Worm (Caenorhabditis elegans): ENCODE results near the gene mrps-18A.

mrps-18A gene

ce11 chrIII:8370846-8371257 lies 39.1 kb upstream of the mrps-18A start (continued):
- peak; percentile 7 to 27 for TF ChIP-seq lsy-2 (tag; optimal IDR thresholded peaks at IDR 0.05)
- TF ChIP-seq nhr-28 (tag; optimal IDR thresholded peaks at IDR 0.05), result no peak
- TF ChIP-seq mep-1 (tag; optimal IDR thresholded peaks at IDR 0.05), result peak; percentile 16
- TF ChIP-seq snpc-4 (tag; optimal IDR thresholded peaks at IDR 0.05), result no peak
- peak in 4 of 6 experiments; percentile 53 to 91 (median 72) for TF ChIP-seq elt-3 (tag; optimal IDR thresholded peaks at IDR 0.05)
- no peak for TF ChIP-seq fkh-8 (tag; optimal IDR thresholded peaks at IDR 0.05)
- peak; percentile 53 for TF ChIP-seq nhr-20 (tag; optimal IDR thresholded peaks at IDR 0.05)

DNA sequence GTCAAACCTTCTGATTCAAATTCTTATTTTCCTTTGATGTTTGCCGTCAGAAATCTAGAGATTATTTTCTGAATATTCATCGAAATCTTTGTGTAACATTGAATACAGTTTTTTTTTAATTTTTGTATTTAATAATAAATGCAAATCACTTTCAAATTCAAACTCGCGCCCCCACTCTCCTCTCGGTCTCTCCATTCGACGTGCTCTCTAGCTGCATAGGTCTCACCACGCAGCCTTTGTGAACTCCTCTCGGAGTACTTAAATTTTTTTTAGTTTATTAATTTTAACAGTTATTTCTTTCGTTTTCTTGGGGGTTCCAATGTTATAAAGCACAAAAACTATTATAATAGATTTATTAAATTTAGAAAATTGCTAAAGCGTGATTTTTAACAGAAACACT lies 38.5 kb upstream of the mrps-18A start:
- peak in 1 of 2 experiments; percentile 4 for TF ChIP-seq lin-35 (GFP tag; optimal IDR thresholded peaks at IDR 0.05)
- peak in 1 of 3 experiments; percentile 36 for TF ChIP-seq dpl-1 (GFP tag; optimal IDR thresholded peaks at IDR 0.05)
- TF ChIP-seq jun-1 (tag; optimal IDR thresholded peaks at IDR 0.05), result no peak
- TF ChIP-seq efl-1 (optimal IDR thresholded peaks at IDR 0.05), result peak; percentile 35 to 55
- peak; percentile 51 to 60 for TF ChIP-seq efl-1 (GFP tag; optimal IDR thresholded peaks at IDR 0.05 in 1 of 2)

ce11 chrIII:8369172-8369571 lies 37.5 kb upstream of the mrps-18A start:
- TF ChIP-seq efl-1 (optimal IDR thresholded peaks at IDR 0.05) (no peak), efl-1 (GFP tag; optimal IDR thresholded peaks at IDR 0.05 in 1 of 2) (peak in 1 of 2 experiments; percentile 17), lin-13 (GFP tag; optimal IDR thresholded peaks at IDR 0.05) (no peak), nhr-20 (tag; optimal IDR thresholded peaks at IDR 0.05) (no peak), aly-2 (tag; optimal IDR thresholded peaks at IDR 0.05) (no peak)

ce11 chrIII:8368619-8369018 lies 36.9 kb upstream of the mrps-18A start, which contains the start of gene R05D3.9:
Gene R05D3.9, minus strand, starts transcription at chrIII:8368719.
- TF ChIP-seq hlh-17 (GFP tag; optimal IDR thresholded peaks at IDR 0.05; ENCODE audit: borderline replicate concordance), result no peak
- peak; percentile 49 for TF ChIP-seq mep-1 (tag; optimal IDR thresholded peaks at IDR 0.05)
- TF ChIP-seq ceh-82 (tag; optimal IDR thresholded peaks at IDR 0.05), result no peak
- peak; percentile 35 for TF ChIP-seq blmp-1 (tag; optimal IDR thresholded peaks at IDR 0.05)
- peak; percentile 46 for TF ChIP-seq nhr-85 (tag)
- TF ChIP-seq nhr-237 (tag; optimal IDR thresholded peaks at IDR 0.05), result no peak
- no peak for TF ChIP-seq efl-1 (optimal IDR thresholded peaks at IDR 0.05)
- peak in 1 of 2 experiments; percentile 6 for TF ChIP-seq efl-1 (GFP tag; optimal IDR thresholded peaks at IDR 0.05 in 1 of 2)
- TF ChIP-seq nhr-11 (tag; optimal IDR thresholded peaks at IDR 0.05), result no peak

DNA sequence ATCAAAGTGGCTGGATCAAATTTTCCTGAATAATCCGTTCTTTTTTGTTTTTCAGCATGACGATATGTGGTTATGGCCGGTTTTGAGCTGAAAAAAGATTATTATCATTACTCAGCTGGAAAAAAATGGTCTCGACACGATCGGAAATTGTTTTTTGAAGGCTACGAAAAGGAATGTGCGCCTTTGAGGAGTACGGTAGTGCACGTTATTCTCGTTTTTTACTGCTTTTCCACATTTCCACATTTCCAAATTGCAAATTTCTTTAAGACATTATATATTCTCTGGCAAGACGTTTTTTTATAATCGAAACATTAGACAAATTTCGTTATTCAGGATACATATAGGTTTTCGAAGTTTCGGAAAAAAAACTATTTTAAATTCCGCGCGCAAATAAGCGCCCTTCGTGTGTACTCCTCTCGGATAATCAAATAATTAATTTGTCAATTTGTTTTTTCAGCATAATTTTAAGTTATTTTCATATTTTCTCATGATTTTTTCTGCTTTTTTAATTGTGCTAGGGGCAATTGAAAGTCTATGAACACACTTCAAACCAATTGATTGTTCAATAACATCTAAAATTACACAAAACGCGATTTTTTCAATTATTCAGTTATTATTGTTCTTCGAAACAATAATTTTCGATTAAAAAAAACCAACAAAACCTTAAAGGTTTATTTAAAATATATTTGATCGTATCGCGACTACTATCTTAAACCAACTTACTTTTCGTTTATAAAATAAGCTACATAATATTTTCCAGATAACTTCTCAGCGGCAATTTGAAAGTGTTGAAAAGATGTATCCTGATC lies 31.7 kb upstream of the mrps-18A start, which contains the start of gene R05D3.3:
Gene R05D3.3 (plus strand): TSS at position 759 of the 809 bp plus-strand sequence.
- TF ChIP-seq dpl-1 (GFP tag; optimal IDR thresholded peaks at IDR 0.05), result peak in 2 of 3 experiments; percentile 4 to 36
- TF ChIP-seq efl-1 (optimal IDR thresholded peaks at IDR 0.05), result peak in 1 of 2 experiments; percentile 29
- TF ChIP-seq efl-1 (GFP tag; optimal IDR thresholded peaks at IDR 0.05 in 1 of 2), result peak; percentile 33 to 93
- no peak for TF ChIP-seq zip-4 (GFP tag; optimal IDR thresholded peaks at IDR 0.05)
- TF ChIP-seq lin-35 (GFP tag; optimal IDR thresholded peaks at IDR 0.05), result peak in 1 of 2 experiments; percentile 62
- TF ChIP-seq lin-13 (GFP tag; optimal IDR thresholded peaks at IDR 0.05), result no peak
- no peak for TF ChIP-seq rnt-1 (tag; optimal IDR thresholded peaks at IDR 0.05)

ce11 chrIII:8358213-8358672 lies 26.5 kb upstream of the mrps-18A start, which contains the start of the genes R05D3.8 and rfp-1:
Gene R05D3.8, minus strand, starts transcription at chrIII:8358327.
Gene rfp-1, plus strand, starts transcription at chrIII:8358622.
- TF ChIP-seq C16A3.4 (tag; optimal IDR thresholded peaks at IDR 0.05) (peak; percentile 91), nhr-20 (tag; optimal IDR thresholded peaks at IDR 0.05) (peak; percentile 79), nhr-47 (tag; optimal IDR thresholded peaks at IDR 0.05) (peak; percentile 80), egl-13 (tag; optimal IDR thresholded peaks at IDR 0.05) (no peak), egl-27 (tag; optimal IDR thresholded peaks at IDR 0.05) (no peak), pax-3 (tag; optimal IDR thresholded peaks at IDR 0.05) (no peak), vab-15 (tag; optimal IDR thresholded peaks at IDR 0.05) (peak; percentile 32), fos-1 (tag; optimal IDR thresholded peaks at IDR 0.05) (peak; percentile 82), pag-3 (tag; optimal IDR thresholded peaks at IDR 0.05; ENCODE audit: borderline replicate concordance, insufficient read depth) (no peak), lin-35 (GFP tag; optimal IDR thresholded peaks at IDR 0.05) (peak; percentile 87 to 91), unc-62 (GFP tag; optimal IDR thresholded peaks at IDR 0.05) (no peak), unc-30 (tag; optimal IDR thresholded peaks at IDR 0.05) (no peak), hpl-2 (GFP tag; optimal IDR thresholded peaks at IDR 0.05) (no peak), sox-4 (tag; optimal IDR thresholded peaks at IDR 0.05) (no peak), zip-4 (GFP tag; optimal IDR thresholded peaks at IDR 0.05) (no peak), mep-1 (tag; optimal IDR thresholded peaks at IDR 0.05) (peak; percentile 91), fkh-10 (GFP tag; optimal IDR thresholded peaks at IDR 0.05) (peak; percentile 58), fkh-4 (tag; optimal IDR thresholded peaks at IDR 0.05; ENCODE audit: borderline replicate concordance) (no peak), sup-37 (GFP tag; optimal IDR thresholded peaks at IDR 0.05) (no peak), isw-1 (GFP tag; IDR thresholded peaks at IDR 0.05) (peak; percentile 60), unc-130 (tag; optimal IDR thresholded peaks at IDR 0.05) (peak; percentile 71)

Measured in whole organism, L1 larva.